Worm (Caenorhabditis elegans) whole organism, midembryonic: Measurements from ENCODE around the gene T04B2.8.

ENCODE experiments used
- T22C8.4 ChIP-seq: fragments of 200-800 bp; sonication (Bioruptor generic); IDR thresholded peaks from 2 replicates; pipeline ENCODE4 v1.3.6; 2022; ENCODE audit warnings: missing genetic modification characterization, missing compliant biosample characterization
- cog-1 ChIP-seq: sonication (generic microtip); optimal IDR thresholded peaks from 2 replicates; lab custom pipeline; 2016; ENCODE audit warnings: missing genetic modification characterization, missing compliant biosample characterization
- flt-1 ChIP-seq: fragments of 200-800 bp; sonication (Bioruptor generic); IDR thresholded peaks from 2 replicates; pipeline ENCODE4 v1.3.6; 2022; ENCODE audit warnings: missing genetic modification characterization, missing compliant biosample characterization
- klf-2 ChIP-seq: fragments of 200-800 bp; sonication (Bioruptor generic); conservative IDR thresholded peaks from 2 replicates; pipeline ENCODE4 v1.3.6; 2022; ENCODE audit warnings: missing genetic modification reagents, missing genetic modification characterization, missing compliant biosample characterization
- med-1 ChIP-seq: sonication (generic microtip); optimal IDR thresholded peaks from 2 replicates; lab custom pipeline; 2017; ENCODE audit warnings: missing genetic modification characterization, mild to moderate bottlenecking, missing compliant biosample characterization, antibody characterized with exemption, missing genetic modification reagents; ENCODE audit not compliant: insufficient read depth
- ref-1 ChIP-seq: fragments of 200-800 bp; sonication (Bioruptor generic); conservative IDR thresholded peaks from 2 replicates; pipeline ENCODE4 v1.3.6; 2022; ENCODE audit warnings: missing genetic modification reagents, missing genetic modification characterization, missing compliant biosample characterization
- tab-1 ChIP-seq: fragments of 200-800 bp; sonication (Bioruptor generic); IDR thresholded peaks from 2 replicates; pipeline ENCODE4 v1.3.6; 2022; ENCODE audit warnings: missing genetic modification characterization, missing compliant biosample characterization
- ztf-23 ChIP-seq: fragments of 200-800 bp; sonication (Bioruptor generic); IDR thresholded peaks from 2 replicates; pipeline ENCODE4 v1.3.6; 2022; ENCODE audit warnings: missing genetic modification reagents, missing genetic modification characterization, missing compliant biosample characterization
- ztf-29 ChIP-seq: fragments of 200-800 bp; sonication (Bioruptor generic); IDR thresholded peaks from 2 replicates; pipeline ENCODE4 v1.3.6; 2022; ENCODE audit warnings: missing genetic modification reagents, missing genetic modification characterization, missing compliant biosample characterization

- TF ChIP-seq flt-1 (GFP tag; lab: Robert Waterston, UW) (no peak), tab-1 (GFP tag; lab: Robert Waterston, UW) (no peak), cog-1 (tag; lab: Kevin White, UChicago) (no peak), T22C8.4 (GFP tag; lab: Robert Waterston, UW) (no peak), med-1 (GFP tag; lab: Kevin White, UChicago) (no peak), ref-1 (GFP tag; lab: Robert Waterston, UW) (no peak), ztf-29 (no peak), ztf-23 (GFP tag; lab: Robert Waterston, UW) (no peak), klf-2 (GFP tag; lab: Robert Waterston, UW) (no peak)
Measured at ce11 chrIV:10066456-10066855, 15.5 kb upstream of the T04B2.8 start.
